Fruit fly (Drosophila melanogaster): Measurements from ENCODE around the gene CG14811.

The CG14811 gene

dm6 chrX:1830396-1831218, 8.4 kb upstream of the CG14811 start (continued):
- peak; percentile 20 for TF ChIP-seq stwl (tag; optimal IDR thresholded peaks at IDR 0.05)
- peak; percentile 97 for TF ChIP-seq CG1603 (tag; optimal IDR thresholded peaks at IDR 0.05)
- peak; percentile 46 for TF ChIP-seq grn (GFP tag; optimal IDR thresholded peaks at IDR 0.05)
- peak; percentile 49; the same call in 2 of the 3 replicates for TF ChIP-seq knrl (GFP tag; IDR thresholded peaks at IDR 0.05; ENCODE audit: partially characterized antibody)
- peak; percentile 94 for TF ChIP-seq ems (GFP tag; optimal IDR thresholded peaks at IDR 0.05)
- TF ChIP-seq CG14710 (tag; optimal IDR thresholded peaks at IDR 0.05) = peak; percentile 90
- peak; percentile 96 for TF ChIP-seq Mrtf (GFP tag; IDR thresholded peaks at IDR 0.05)
- peak; percentile 88 for TF ChIP-seq CG11398 (GFP tag; optimal IDR thresholded peaks at IDR 0.05)
- peak; percentile 74 for TF ChIP-seq Doc2 (GFP tag; IDR thresholded peaks at IDR 0.05)
- no peak for TF ChIP-seq hbn (GFP tag; IDR thresholded peaks at IDR 0.05; ENCODE audit: partially characterized antibody)
- TF ChIP-seq CG12155 (GFP tag; optimal IDR thresholded peaks at IDR 0.05) = peak; percentile 93
- TF ChIP-seq MESR4 (GFP tag; optimal IDR thresholded peaks at IDR 0.05) = peak; percentile 58
- TF ChIP-seq nerfin-2 (GFP tag; IDR thresholded peaks at IDR 0.05; ENCODE audit: partially characterized antibody) = peak; percentile 45; the same call in 1 of the 2 replicates
- peak; percentile 95 for TF ChIP-seq CG8388 (GFP tag; optimal IDR thresholded peaks at IDR 0.05)
- peak; percentile 95 for TF ChIP-seq Hr3 (GFP tag; optimal IDR thresholded peaks at IDR 0.05)
- TF ChIP-seq ind (GFP tag; optimal IDR thresholded peaks at IDR 0.05) = peak; percentile 93
- TF ChIP-seq CG2199 (GFP tag; IDR thresholded peaks at IDR 0.05) = peak; percentile 99
- TF ChIP-seq CG18599 (GFP tag; optimal IDR thresholded peaks at IDR 0.05) = peak; percentile 96
- TF ChIP-seq CG6272 (GFP tag; IDR thresholded peaks at IDR 0.05) = peak; percentile 95
- TF ChIP-seq CG12391 (tag; optimal IDR thresholded peaks at IDR 0.05) = peak; percentile 96
- peak; percentile 89 for TF ChIP-seq trem (tag; optimal IDR thresholded peaks at IDR 0.05)
- TF ChIP-seq esg (GFP tag; conservative IDR thresholded peaks at IDR 0.05) = peak; percentile 97
- peak; percentile 92 for TF ChIP-seq CG6854 (GFP tag; optimal IDR thresholded peaks at IDR 0.05)
- TF ChIP-seq lbe (GFP tag; optimal IDR thresholded peaks at IDR 0.05) = peak; percentile 96
- TF ChIP-seq CG8290 (GFP tag; optimal IDR thresholded peaks at IDR 0.05) = peak; percentile 81
- peak in 1 of 2 experiments; percentile 99 for TF ChIP-seq CG8290 (tag; optimal IDR thresholded peaks at IDR 0.05)
- peak; percentile 93 for TF ChIP-seq eyg (GFP tag; optimal IDR thresholded peaks at IDR 0.05)
- peak; percentile 97 for TF ChIP-seq CG31441 (GFP tag; IDR thresholded peaks at IDR 0.05)
- TF ChIP-seq CG4404 (GFP tag; IDR thresholded peaks at IDR 0.05) = peak; percentile 82
- peak; percentile 94 for TF ChIP-seq BtbVII (GFP tag; optimal IDR thresholded peaks at IDR 0.05)
- peak; percentile 78 for TF ChIP-seq Bdp1 (GFP tag; optimal IDR thresholded peaks at IDR 0.05)
- peak; percentile 88 for TF ChIP-seq CG3407 (GFP tag; optimal IDR thresholded peaks at IDR 0.05)
- TF ChIP-seq CG18011 (GFP tag; optimal IDR thresholded peaks at IDR 0.05) = peak; percentile 81
- peak; percentile 89 for TF ChIP-seq CG6254 (GFP tag; optimal IDR thresholded peaks at IDR 0.05)
- TF ChIP-seq org-1 (GFP tag; optimal IDR thresholded peaks at IDR 0.05) = peak; percentile 92
- TF ChIP-seq bsh (GFP tag; optimal IDR thresholded peaks at IDR 0.05) = peak; percentile 93 to 98
- TF ChIP-seq CG7271 (tag; optimal IDR thresholded peaks at IDR 0.05) = peak; percentile 75
- TF ChIP-seq PHDP (tag; optimal IDR thresholded peaks at IDR 0.05) = peak; percentile 97
- TF ChIP-seq sr (GFP tag; IDR thresholded peaks at IDR 0.05) = peak; percentile 93
- TF ChIP-seq salm (tag; optimal IDR thresholded peaks at IDR 0.05) = peak; percentile 94
- peak; percentile 79 for TF ChIP-seq psq (GFP tag; optimal IDR thresholded peaks at IDR 0.05)
- peak; percentile 88 for TF ChIP-seq CG1529 (GFP tag; optimal IDR thresholded peaks at IDR 0.05)
- peak; percentile 93 for TF ChIP-seq CHES-1-like (GFP tag; optimal IDR thresholded peaks at IDR 0.05)
- peak; percentile 96 for TF ChIP-seq E2f1 (GFP tag; IDR thresholded peaks at IDR 0.05)
- TF ChIP-seq Fer1 (GFP tag; optimal IDR thresholded peaks at IDR 0.05) = peak; percentile 95
- peak; percentile 97 for TF ChIP-seq CG12071 (GFP tag; optimal IDR thresholded peaks at IDR 0.05)
- TF ChIP-seq sna (GFP tag; IDR thresholded peaks at IDR 0.05; ENCODE audit: partially characterized antibody) = no peak
- peak; percentile 96 for TF ChIP-seq dmrt99B (tag; optimal IDR thresholded peaks at IDR 0.05)
